Fruit fly (Drosophila melanogaster): ENCODE results near the gene eIF2beta.

eIF2beta gene

dm6 chr3L:12484948-12485347, 41.6 kb downstream of the eIF2beta start, which contains the start of gene CG10663 (continued):
- TF ChIP-seq TFAM (GFP tag; optimal IDR thresholded peaks at IDR 0.05) (no peak), schlank (tag; optimal IDR thresholded peaks at IDR 0.05) (no peak), CG9817 (tag; optimal IDR thresholded peaks at IDR 0.05) (no peak), Sin3A (optimal IDR thresholded peaks at IDR 0.05) (no peak), nom (GFP tag; optimal IDR thresholded peaks at IDR 0.05) (no peak), bbx (GFP tag; IDR thresholded peaks at IDR 0.05; ENCODE audit: partially characterized antibody) (peak; percentile 60; the same call in 1 of the 2 replicates), CG6254 (GFP tag; optimal IDR thresholded peaks at IDR 0.05) (peak; percentile 13), dm (GFP tag; optimal IDR thresholded peaks at IDR 0.05) (peak; percentile 45), sr (GFP tag; IDR thresholded peaks at IDR 0.05) (peak; percentile 90; the same call in 2 of the 3 replicates), Lhr (GFP tag; optimal IDR thresholded peaks at IDR 0.05) (no peak), zfh2 (GFP tag; optimal IDR thresholded peaks at IDR 0.05) (no peak), CG31441 (GFP tag; IDR thresholded peaks at IDR 0.05) (no peak), CG12104 (GFP tag; optimal IDR thresholded peaks at IDR 0.05) (no peak), cas (GFP tag; IDR thresholded peaks at IDR 0.05) (no peak), CG8478 (optimal IDR thresholded peaks at IDR 0.05) (no peak), CG2129 (GFP tag; IDR thresholded peaks at IDR 0.05; ENCODE audit: partially characterized antibody) (no peak), br (optimal IDR thresholded peaks at IDR 0.05) (no peak), Scr (GFP tag; IDR thresholded peaks at IDR 0.05; ENCODE audit: partially characterized antibody) (no peak), Eip74EF (GFP tag; optimal IDR thresholded peaks at IDR 0.05) (no peak), gro (GFP tag; optimal IDR thresholded peaks at IDR 0.05) (no peak), Nf-YA (GFP tag; IDR thresholded peaks at IDR 0.05) (no peak), prd (optimal IDR thresholded peaks at IDR 0.05) (no peak), prd (GFP tag; IDR thresholded peaks at IDR 0.05) (0 out of 3 replicates have a peak, but pooled peaks have one; percentile 37), ash1 (GFP tag; optimal IDR thresholded peaks at IDR 0.05) (no peak), BEAF-32 (GFP tag; optimal IDR thresholded peaks at IDR 0.05) (no peak), Mrtf (GFP tag; IDR thresholded peaks at IDR 0.05) (no peak), D19B (GFP tag; optimal IDR thresholded peaks at IDR 0.05) (no peak), run (tag; optimal IDR thresholded peaks at IDR 0.05) (no peak), CG6813 (GFP tag; optimal IDR thresholded peaks at IDR 0.05) (no peak), Ets97D (GFP tag; optimal IDR thresholded peaks at IDR 0.05) (no peak), CG4854 (GFP tag; optimal IDR thresholded peaks at IDR 0.05) (no peak), CG16863 (GFP tag; optimal IDR thresholded peaks at IDR 0.05) (peak; percentile 10), gem (tag; optimal IDR thresholded peaks at IDR 0.05) (peak; percentile 5), lbe (GFP tag; optimal IDR thresholded peaks at IDR 0.05) (no peak), CG10462 (GFP tag; optimal IDR thresholded peaks at IDR 0.05) (no peak), Trl (optimal IDR thresholded peaks at IDR 0.05) (peak; percentile 2 to 17), Trl (GFP tag; optimal IDR thresholded peaks at IDR 0.05) (peak; percentile 4), CG30403 (GFP tag; optimal IDR thresholded peaks at IDR 0.05) (no peak), CG43689 (GFP tag; IDR thresholded peaks at IDR 0.05) (no peak), CG4282 (GFP tag; optimal IDR thresholded peaks at IDR 0.05) (peak; percentile 83), rib (GFP tag; IDR thresholded peaks at IDR 0.05) (no peak), gt (GFP tag; IDR thresholded peaks at IDR 0.05) (no peak), hbn (GFP tag; IDR thresholded peaks at IDR 0.05; ENCODE audit: partially characterized antibody) (no peak), Dad (GFP tag; optimal IDR thresholded peaks at IDR 0.05) (peak; percentile 5), CG9437 (GFP tag; optimal IDR thresholded peaks at IDR 0.05) (peak; percentile 34), Jarid2 (GFP tag; optimal IDR thresholded peaks at IDR 0.05) (peak; percentile 89), kah (GFP tag; optimal IDR thresholded peaks at IDR 0.05) (peak; percentile 15), CG18764 (GFP tag; optimal IDR thresholded peaks at IDR 0.05) (no peak), seq (GFP tag; IDR thresholded peaks at IDR 0.05) (0 out of 2 replicates have a peak, but pooled peaks have one; percentile 17), CG11085 (GFP tag; IDR thresholded peaks at IDR 0.05) (no peak), danr (GFP tag; IDR thresholded peaks at IDR 0.05) (no peak), Oli (tag; optimal IDR thresholded peaks at IDR 0.05) (no peak), fu2 (GFP tag; optimal IDR thresholded peaks at IDR 0.05) (no peak)
